Fruit fly (Drosophila melanogaster) whole organism, adult: ENCODE measurements around the gene Mpv17.

ENCODE experiments used
- CG12768 ChIP-seq: fragments of 200-800 bp; sonication (Bioruptor generic); optimal IDR thresholded peaks from 2 replicates; lab custom pipeline; 2017; ENCODE audit warnings: missing biosample characterization, missing genetic modification characterization, mild to moderate bottlenecking, moderate library complexity, missing genetic modification reagents
- CG1620 ChIP-seq: fragments of 200-800 bp; sonication (Bioruptor generic); optimal IDR thresholded peaks from 2 replicates; lab custom pipeline; 2016; ENCODE audit warnings: missing biosample characterization, missing genetic modification characterization
- CG7045 ChIP-seq: fragments of 200-800 bp; sonication (Bioruptor generic); optimal IDR thresholded peaks from 2 replicates; lab custom pipeline; 2017; ENCODE audit warnings: missing biosample characterization, mild to moderate bottlenecking, missing genetic modification characterization
- Hr96 ChIP-seq: fragments of 200-800 bp; sonication (Bioruptor generic); optimal IDR thresholded peaks from 2 replicates; lab custom pipeline; 2016; ENCODE audit warnings: missing biosample characterization, missing genetic modification characterization
- Mnt ChIP-seq: fragments of 200-800 bp; sonication (Bioruptor generic); optimal IDR thresholded peaks from 2 replicates; lab custom pipeline; 2016; ENCODE audit warnings: missing biosample characterization, mild to moderate bottlenecking, missing genetic modification characterization
- toe ChIP-seq: fragments of 200-800 bp; sonication (Bioruptor generic); optimal IDR thresholded peaks from 2 replicates; lab custom pipeline; 2016; ENCODE audit warnings: missing biosample characterization, missing genetic modification characterization

DNA sequence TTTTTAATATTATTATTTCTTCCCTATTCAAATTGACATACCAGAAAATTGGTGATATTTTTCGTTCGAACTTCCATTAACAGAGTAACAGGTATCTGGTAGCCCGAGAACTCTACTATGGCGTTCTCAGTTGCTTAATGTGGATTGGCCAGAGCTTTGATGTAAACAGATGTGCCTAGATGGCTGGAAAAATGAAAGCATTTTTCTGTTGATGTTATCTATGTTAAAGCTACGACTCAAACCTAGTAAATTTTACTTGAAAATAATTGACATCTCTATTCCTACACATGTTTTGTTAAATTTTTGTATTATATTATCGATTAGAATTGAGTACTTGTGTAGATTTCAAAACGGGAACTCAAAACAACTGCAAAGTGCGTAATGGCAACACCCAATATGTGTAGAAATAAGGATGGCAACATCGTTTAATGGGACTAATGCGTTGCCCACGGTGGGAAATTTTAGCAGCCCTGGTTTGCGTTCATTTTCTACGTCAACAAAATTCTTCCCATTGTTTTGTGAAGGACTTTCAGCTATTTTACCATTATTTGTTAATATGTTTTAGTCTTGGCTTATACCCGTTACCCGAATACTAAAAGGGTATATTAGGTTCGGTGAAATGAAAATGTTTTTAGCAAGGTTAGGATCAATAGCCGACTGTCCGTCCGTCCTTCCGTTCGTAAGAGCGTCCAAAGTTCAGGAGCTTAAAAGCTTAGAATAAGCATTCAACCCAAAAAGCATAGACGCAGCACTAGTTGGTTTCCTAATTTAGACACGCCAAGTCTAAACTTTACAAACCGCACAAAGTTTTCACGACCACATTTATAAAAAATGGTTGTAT, 49.3 kb downstream of the Mpv17 start:
- TF ChIP-seq toe (GFP tag; lab: Kevin White, UChicago): peak; percentile 3
- no peak for TF ChIP-seq Hr96
- TF ChIP-seq CG12768 (GFP tag; lab: Kevin White, UChicago): no peak
- no peak for TF ChIP-seq CG7045 (GFP tag; lab: Kevin White, UChicago)
- no peak for TF ChIP-seq CG1620 (GFP tag; lab: Kevin White, UChicago)
- no peak for TF ChIP-seq Mnt (GFP tag; lab: Kevin White, UChicago)
